Worm (Caenorhabditis elegans): Measurements from ENCODE around the gene Y73B6BL.37.

The Y73B6BL.37 gene

ce11 chrIV:6480978-6481377, 6.2 kb upstream of the Y73B6BL.37 start (continued):
- peak; percentile 88 for TF ChIP-seq Y105C5A.15 (GFP tag; IDR thresholded peaks at IDR 0.05)
- TF ChIP-seq dmd-8 (GFP tag; IDR thresholded peaks at IDR 0.05) = peak; percentile 90
- no peak for TF ChIP-seq aly-2 (tag; optimal IDR thresholded peaks at IDR 0.05)
- TF ChIP-seq aha-1 (tag) = peak; percentile 93
- TF ChIP-seq zip-2 (tag; optimal IDR thresholded peaks at IDR 0.05) = peak; percentile 51
- no peak for TF ChIP-seq R02D3.7 (tag; optimal IDR thresholded peaks at IDR 0.05)
- no peak for TF ChIP-seq zfp-2 (tag; optimal IDR thresholded peaks at IDR 0.05)
- peak; percentile 93 for TF ChIP-seq lim-7 (GFP tag; IDR thresholded peaks at IDR 0.05)
- peak; percentile 78 for TF ChIP-seq lin-38 (GFP tag; IDR thresholded peaks at IDR 0.05)
- peak; percentile 70 for TF ChIP-seq nhr-41 (GFP tag; IDR thresholded peaks at IDR 0.05)
- no peak for TF ChIP-seq pqm-1 (tag; optimal IDR thresholded peaks at IDR 0.05)
- no peak for TF ChIP-seq ces-1 (GFP tag; optimal IDR thresholded peaks at IDR 0.05)
- no peak for TF ChIP-seq nhr-10 (tag; optimal IDR thresholded peaks at IDR 0.05)
- TF ChIP-seq egl-43 (GFP tag; IDR thresholded peaks at IDR 0.05) = no peak
- peak; percentile 79 for TF ChIP-seq T26A8.4 (GFP tag; IDR thresholded peaks at IDR 0.05)
- peak; percentile 12 for TF ChIP-seq lin-13 (GFP tag; optimal IDR thresholded peaks at IDR 0.05)
- peak; percentile 65 for TF ChIP-seq mep-1 (tag; optimal IDR thresholded peaks at IDR 0.05)
- TF ChIP-seq duxl-1 (tag; optimal IDR thresholded peaks at IDR 0.05; ENCODE audit: poor library complexity) = peak; percentile 75
- no peak for TF ChIP-seq nhr-28 (tag; optimal IDR thresholded peaks at IDR 0.05)
- TF ChIP-seq mxl-2 (GFP tag; conservative IDR thresholded peaks at IDR 0.05) = no peak
- TF ChIP-seq daf-19 (GFP tag; conservative IDR thresholded peaks at IDR 0.05) = peak; percentile 74; the same call in 1 of the 2 replicates
- peak; percentile 36 for TF ChIP-seq hlh-30 (tag; optimal IDR thresholded peaks at IDR 0.05; ENCODE audit: insufficient read depth)
- no peak for TF ChIP-seq nhr-111 (GFP tag; optimal IDR thresholded peaks at IDR 0.05)
- TF ChIP-seq spr-3 (GFP tag; optimal IDR thresholded peaks at IDR 0.05) = no peak
- no peak; the same call in 1 of the 2 replicates for TF ChIP-seq vab-7 (GFP tag; IDR thresholded peaks at IDR 0.05)
- no peak for TF ChIP-seq zag-1 (tag; optimal IDR thresholded peaks at IDR 0.05)
- no peak for TF ChIP-seq T20F7.1 (GFP tag; optimal IDR thresholded peaks at IDR 0.05)
- peak; percentile 70; the same call in 1 of the 2 replicates for TF ChIP-seq D1046.2 (GFP tag; IDR thresholded peaks at IDR 0.05)
- no peak for TF ChIP-seq lsy-2 (tag; optimal IDR thresholded peaks at IDR 0.05)
- peak; percentile 88 for TF ChIP-seq lin-1 (GFP tag; IDR thresholded peaks at IDR 0.05)
- TF ChIP-seq nhr-48 (tag; optimal IDR thresholded peaks at IDR 0.05) = peak; percentile 6
- no peak for TF ChIP-seq nhr-237 (tag; optimal IDR thresholded peaks at IDR 0.05)
- no peak for TF ChIP-seq nhr-25 (tag; optimal IDR thresholded peaks at IDR 0.05; ENCODE audit: borderline replicate concordance, insufficient read depth)
- peak; percentile 44 for TF ChIP-seq mxl-3 (GFP tag; optimal IDR thresholded peaks at IDR 0.05)
- TF ChIP-seq fos-1 (tag; optimal IDR thresholded peaks at IDR 0.05) = no peak
- no peak for TF ChIP-seq fkh-10 (GFP tag; optimal IDR thresholded peaks at IDR 0.05)
- TF ChIP-seq arid-1 (GFP tag; conservative IDR thresholded peaks at IDR 0.05) = peak; percentile 93
- TF ChIP-seq F26F4.8 (GFP tag; conservative IDR thresholded peaks at IDR 0.05) = peak; percentile 87; the same call in 1 of the 2 replicates
- TF ChIP-seq saeg-2 (GFP tag; IDR thresholded peaks at IDR 0.05) = no peak
- peak; percentile 32 for TF ChIP-seq nhr-77 (tag; optimal IDR thresholded peaks at IDR 0.05)
- peak; percentile 43 for TF ChIP-seq nhr-102 (tag; optimal IDR thresholded peaks at IDR 0.05)
- no peak for TF ChIP-seq F10B5.3 (tag; optimal IDR thresholded peaks at IDR 0.05)
- TF ChIP-seq F37D6.2 (tag; optimal IDR thresholded peaks at IDR 0.05) = no peak
- TF ChIP-seq madf-9 (GFP tag; conservative IDR thresholded peaks at IDR 0.05) = peak; percentile 64
- no peak for TF ChIP-seq ceh-62 (tag; optimal IDR thresholded peaks at IDR 0.05)
- peak; percentile 36 for TF ChIP-seq F49E8.2 (tag; optimal IDR thresholded peaks at IDR 0.05; ENCODE audit: borderline replicate concordance)
- TF ChIP-seq jun-1 (tag; optimal IDR thresholded peaks at IDR 0.05) = no peak
- no peak for TF ChIP-seq nhr-11 (tag; optimal IDR thresholded peaks at IDR 0.05)
- peak in 1 of 2 experiments; percentile 12 for TF ChIP-seq hif-1 (tag; optimal IDR thresholded peaks at IDR 0.05)
- TF ChIP-seq tag-97 (GFP tag; IDR thresholded peaks at IDR 0.05) = no peak
- no peak for TF ChIP-seq unc-62 (GFP tag; optimal IDR thresholded peaks at IDR 0.05 in 1 of 2)
- no peak for TF ChIP-seq unc-62 (tag; optimal IDR thresholded peaks at IDR 0.05)
